Fruit fly (Drosophila melanogaster): ENCODE measurements around the gene CG7884.

The CG7884 gene

DNA sequence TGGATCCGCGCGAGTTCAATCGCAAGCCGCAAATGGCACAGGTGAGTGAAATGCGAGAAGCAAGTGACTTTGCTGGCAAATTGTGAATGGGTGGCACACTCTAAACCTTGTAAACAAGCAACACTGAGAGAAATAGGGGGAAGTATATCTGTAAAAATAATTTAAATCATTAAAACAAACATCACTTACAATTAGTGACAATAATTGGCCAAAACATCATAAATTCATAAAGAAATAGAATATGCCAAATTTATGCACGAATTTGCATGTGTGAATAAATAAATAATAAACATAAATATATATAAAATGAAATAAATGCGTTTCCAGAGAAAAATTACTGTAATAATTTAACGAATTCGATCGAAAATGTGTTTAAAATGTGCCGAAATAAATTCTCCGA lies 42.1 kb downstream of the CG7884 start (continued):
- no peak for TF ChIP-seq CrebB (tag; optimal IDR thresholded peaks at IDR 0.05)
- no peak for TF ChIP-seq CG6791 (GFP tag; IDR thresholded peaks at IDR 0.05; ENCODE audit: partially characterized antibody)
- no peak for TF ChIP-seq lilli (GFP tag; optimal IDR thresholded peaks at IDR 0.05)
- TF ChIP-seq Mrtf (GFP tag; IDR thresholded peaks at IDR 0.05): no peak
- TF ChIP-seq sens-2 (GFP tag; IDR thresholded peaks at IDR 0.05): 0 out of 2 replicates have a peak, but pooled peaks have one; percentile 11
- TF ChIP-seq CG14710 (tag; optimal IDR thresholded peaks at IDR 0.05): peak; percentile 20
- no peak for TF ChIP-seq sob (GFP tag; IDR thresholded peaks at IDR 0.05)
- peak; percentile 5 for TF ChIP-seq Oli (tag; optimal IDR thresholded peaks at IDR 0.05)
- TF ChIP-seq luna (GFP tag; optimal IDR thresholded peaks at IDR 0.05): no peak
- no peak for TF ChIP-seq CG14667 (GFP tag; IDR thresholded peaks at IDR 0.05)
- peak; percentile 3 for TF ChIP-seq CG8924 (tag; optimal IDR thresholded peaks at IDR 0.05)
- TF ChIP-seq CG1603 (tag; optimal IDR thresholded peaks at IDR 0.05): no peak
- peak; percentile 21 for TF ChIP-seq Meics (GFP tag; optimal IDR thresholded peaks at IDR 0.05)
- no peak for TF ChIP-seq CG17802 (tag; optimal IDR thresholded peaks at IDR 0.05)
- TF ChIP-seq zf30C (GFP tag; optimal IDR thresholded peaks at IDR 0.05): peak; percentile 14
- 0 out of 3 replicates have a peak, but pooled peaks have one; percentile 33 for TF ChIP-seq dysf (GFP tag; IDR thresholded peaks at IDR 0.05)
- TF ChIP-seq Blimp-1 (GFP tag; optimal IDR thresholded peaks at IDR 0.05): peak; percentile 16
- peak; percentile 32 for TF ChIP-seq CG12391 (tag; optimal IDR thresholded peaks at IDR 0.05)
- TF ChIP-seq CG10565 (GFP tag; optimal IDR thresholded peaks at IDR 0.05): no peak
- no peak for TF ChIP-seq otp (GFP tag; IDR thresholded peaks at IDR 0.05)
- no peak for TF ChIP-seq CG4617 (GFP tag; optimal IDR thresholded peaks at IDR 0.05; ENCODE audit: borderline replicate concordance)
- no peak for TF ChIP-seq tio (GFP tag; optimal IDR thresholded peaks at IDR 0.05)
- TF ChIP-seq NK7.1 (GFP tag; optimal IDR thresholded peaks at IDR 0.05): no peak
- no peak for TF ChIP-seq CG8388 (GFP tag; optimal IDR thresholded peaks at IDR 0.05)
- no peak for TF ChIP-seq C15 (GFP tag; IDR thresholded peaks at IDR 0.05)

dm6 chrX:19264396-19264795 lies 44.0 kb downstream of the CG7884 start:
- TF ChIP-seq CG14014 (GFP tag; IDR thresholded peaks at IDR 0.05) (no peak), Trl (optimal IDR thresholded peaks at IDR 0.05) (peak in 1 of 2 experiments; percentile 43), Trl (GFP tag; optimal IDR thresholded peaks at IDR 0.05) (no peak), Dfd (GFP tag; optimal IDR thresholded peaks at IDR 0.05) (no peak), CG1832 (GFP tag; optimal IDR thresholded peaks at IDR 0.05) (peak; percentile 66), cg (GFP tag; optimal IDR thresholded peaks at IDR 0.05) (peak; percentile 91), Med (GFP tag) (peak; percentile 23)

dm6 chrX:19265802-19266479 lies 45.5 kb downstream of the CG7884 start:
- TF ChIP-seq tx (GFP tag; optimal IDR thresholded peaks at IDR 0.05) (no peak), CG34224 (GFP tag; IDR thresholded peaks at IDR 0.05; ENCODE audit: partially characterized antibody) (no peak), vnd (GFP tag; IDR thresholded peaks at IDR 0.05; ENCODE audit: partially characterized antibody) (no peak), unc-4 (GFP tag; IDR thresholded peaks at IDR 0.05; ENCODE audit: partially characterized antibody) (no peak), CG18011 (GFP tag; optimal IDR thresholded peaks at IDR 0.05) (peak; percentile 94), en (GFP tag; optimal IDR thresholded peaks at IDR 0.05) (no peak), Adf1 (GFP tag; IDR thresholded peaks at IDR 0.05) (no peak), z (GFP tag; IDR thresholded peaks at IDR 0.05) (no peak), CG1832 (GFP tag; optimal IDR thresholded peaks at IDR 0.05) (peak; percentile 6), pita (GFP tag; optimal IDR thresholded peaks at IDR 0.05) (no peak), cg (GFP tag; optimal IDR thresholded peaks at IDR 0.05) (peak; percentile 12), CG8924 (tag; optimal IDR thresholded peaks at IDR 0.05) (no peak), slp2 (GFP tag; optimal IDR thresholded peaks at IDR 0.05) (no peak), Usf (GFP tag; optimal IDR thresholded peaks at IDR 0.05) (no peak), CG13624 (GFP tag; optimal IDR thresholded peaks at IDR 0.05) (no peak), gcm (GFP tag; optimal IDR thresholded peaks at IDR 0.05) (peak; percentile 60), stwl (tag; optimal IDR thresholded peaks at IDR 0.05) (no peak), chinmo (GFP tag; IDR thresholded peaks at IDR 0.05; ENCODE audit: partially characterized antibody) (no peak), CG17186 (GFP tag; optimal IDR thresholded peaks at IDR 0.05) (no peak), NC2α (GFP tag; optimal IDR thresholded peaks at IDR 0.05) (no peak)

Data from whole organism, embryonic.